Worm (Caenorhabditis elegans): Measurements from ENCODE around the gene srt-43.

ce11 chrV:12787026-12787425, 18.0 kb downstream of the srt-43 start, which contains the start of gene fkb-4:
- TF ChIP-seq aly-2 (tag; optimal IDR thresholded peaks at IDR 0.05) (no peak), nhr-12 (tag; optimal IDR thresholded peaks at IDR 0.05) (no peak), nhr-10 (tag; optimal IDR thresholded peaks at IDR 0.05) (no peak), egl-27 (tag; optimal IDR thresholded peaks at IDR 0.05) (no peak), sem-4 (tag; optimal IDR thresholded peaks at IDR 0.05) (no peak), skn-1 (tag; optimal IDR thresholded peaks at IDR 0.05) (no peak), lsy-2 (tag; optimal IDR thresholded peaks at IDR 0.05) (no peak), elt-3 (tag; optimal IDR thresholded peaks at IDR 0.05) (no peak), nhr-237 (tag; optimal IDR thresholded peaks at IDR 0.05) (no peak), R02D3.7 (tag; optimal IDR thresholded peaks at IDR 0.05) (no peak), blmp-1 (tag; optimal IDR thresholded peaks at IDR 0.05; ENCODE audit: insufficient read depth) (no peak), ceh-82 (tag; optimal IDR thresholded peaks at IDR 0.05) (no peak), ztf-11 (tag; optimal IDR thresholded peaks at IDR 0.05) (no peak), nhr-11 (tag; optimal IDR thresholded peaks at IDR 0.05) (no peak)

All from whole organism, L2 larva.